Worm (Caenorhabditis elegans) whole organism, late embryonic: ENCODE results near the gene F35H8.1.

Experiments used
- K02D7.2 ChIP-seq: sonication (generic microtip); optimal IDR thresholded peaks from 2 replicates; lab custom pipeline; 2017; ENCODE audit warnings: mild to moderate bottlenecking, missing genetic modification characterization, missing compliant biosample characterization
- ahr-1 ChIP-seq: sonication (generic microtip); optimal IDR thresholded peaks from 2 replicates; lab custom pipeline; 2016; ENCODE audit warnings: missing genetic modification characterization, missing compliant biosample characterization
- ama-1 ChIP-seq: fragments of 150-350 bp; optimal IDR thresholded peaks from 2 replicates; lab custom pipeline; 2014
- ceh-14 ChIP-seq: sonication (generic microtip); optimal IDR thresholded peaks from 2 replicates; lab custom pipeline; 2016; ENCODE audit warnings: missing genotype, missing genetic modification characterization, missing compliant biosample characterization
- ceh-18 ChIP-seq: sonication (generic microtip); optimal IDR thresholded peaks from 2 replicates; lab custom pipeline; 2016; ENCODE audit warnings: missing genetic modification characterization, missing compliant biosample characterization
- ceh-22 ChIP-seq: sonication (generic microtip); optimal IDR thresholded peaks from 2 replicates; lab custom pipeline; 2017; ENCODE audit warnings: missing biosample characterization, missing genetic modification characterization
- ceh-24 ChIP-seq: sonication (generic microtip); optimal IDR thresholded peaks from 2 replicates; lab custom pipeline; 2016; ENCODE audit warnings: mild to moderate bottlenecking, missing genetic modification characterization, missing compliant biosample characterization
- ceh-31 ChIP-seq: sonication (generic microtip); optimal IDR thresholded peaks from 2 replicates; lab custom pipeline; 2016; ENCODE audit warnings: missing genetic modification characterization, missing compliant biosample characterization
- ceh-34 ChIP-seq: sonication (generic microtip); optimal IDR thresholded peaks from 2 replicates; lab custom pipeline; 2016; ENCODE audit warnings: mild to moderate bottlenecking, missing genetic modification characterization, missing compliant biosample characterization
- ceh-45 ChIP-seq: fragments of 200-800 bp; sonication (Bioruptor generic); IDR thresholded peaks from 2 replicates; pipeline ENCODE4 v1.3.6; 2022; ENCODE audit warnings: missing genetic modification reagents, missing genetic modification characterization, missing compliant biosample characterization
- ceh-48 ChIP-seq: sonication (generic microtip); optimal IDR thresholded peaks from 2 replicates; lab custom pipeline; 2016; ENCODE audit warnings: missing genetic modification characterization, inconsistent platforms, missing compliant biosample characterization
- ceh-6 ChIP-seq: fragments of 200-800 bp; sonication (Bioruptor generic); optimal IDR thresholded peaks from 2 replicates; lab custom pipeline; 2018; ENCODE audit warnings: mild to moderate bottlenecking, missing genetic modification characterization, missing compliant biosample characterization
- che-1 ChIP-seq: sonication (generic microtip); optimal IDR thresholded peaks from 2 replicates; lab custom pipeline; 2016; ENCODE audit warnings: mild to moderate bottlenecking, missing genetic modification characterization, missing compliant biosample characterization
- dmd-4 ChIP-seq: sonication (generic microtip); optimal IDR thresholded peaks from 2 replicates; lab custom pipeline; 2016; ENCODE audit warnings: borderline replicate concordance, missing genetic modification characterization, missing compliant biosample characterization
- dve-1 ChIP-seq: sonication (generic microtip); optimal IDR thresholded peaks from 2 replicates; lab custom pipeline; 2017; ENCODE audit warnings: antibody characterized with exemption, mild to moderate bottlenecking, missing genetic modification characterization, missing compliant biosample characterization
- elt-2 ChIP-seq: sonication (generic microtip); optimal IDR thresholded peaks from 2 replicates; lab custom pipeline; 2016; ENCODE audit warnings: missing genetic modification reagents, missing genetic modification characterization, missing compliant biosample characterization
- ets-4 ChIP-seq: sonication (generic microtip); optimal IDR thresholded peaks from 2 replicates; lab custom pipeline; 2016; ENCODE audit warnings: missing genetic modification characterization, missing compliant biosample characterization
- eyg-1 ChIP-seq: sonication (generic microtip); optimal IDR thresholded peaks from 2 replicates; lab custom pipeline; 2016; ENCODE audit warnings: missing genotype, missing genetic modification characterization, missing compliant biosample characterization
- fax-1 ChIP-seq: sonication (generic microtip); optimal IDR thresholded peaks from 2 replicates; lab custom pipeline; 2016; ENCODE audit warnings: missing genotype, missing genetic modification characterization, missing compliant biosample characterization
- fkh-6 ChIP-seq: sonication (generic microtip); optimal IDR thresholded peaks from 2 replicates; lab custom pipeline; 2016; ENCODE audit warnings: missing genetic modification characterization, missing compliant biosample characterization
- hlh-13 ChIP-seq: fragments of 200-800 bp; sonication (Bioruptor generic); optimal IDR thresholded peaks from 2 replicates; lab custom pipeline; 2018; ENCODE audit warnings: mild to moderate bottlenecking, missing genetic modification characterization, missing compliant biosample characterization
- hlh-8 ChIP-seq: sonication (generic microtip); optimal IDR thresholded peaks from 2 replicates; lab custom pipeline; 2016; ENCODE audit warnings: missing genotype, missing genetic modification characterization, missing compliant biosample characterization
- lin-11 ChIP-seq: fragments of 200-800 bp; sonication (Bioruptor generic); optimal IDR thresholded peaks from 2 replicates; lab custom pipeline; 2018; ENCODE audit warnings: mild to moderate bottlenecking, missing genetic modification characterization, missing compliant biosample characterization
- mec-3 ChIP-seq: sonication (generic microtip); optimal IDR thresholded peaks from 2 replicates; lab custom pipeline; 2016; ENCODE audit warnings: borderline replicate concordance, missing genetic modification characterization, missing compliant biosample characterization
- nfya-1 ChIP-seq: sonication (generic microtip); optimal IDR thresholded peaks from 2 replicates; lab custom pipeline; 2017; ENCODE audit warnings: missing genetic modification characterization, mild to moderate bottlenecking, missing compliant biosample characterization, antibody characterized with exemption, moderate library complexity
- nhr-232 ChIP-seq: sonication (generic microtip); optimal IDR thresholded peaks from 2 replicates; lab custom pipeline; 2016; ENCODE audit warnings: missing genetic modification characterization, missing compliant biosample characterization
- pag-3 ChIP-seq: sonication (generic microtip); optimal IDR thresholded peaks from 2 replicates; lab custom pipeline; 2016; ENCODE audit warnings: missing compliant biosample characterization, missing genetic modification characterization, borderline replicate concordance
- pat-9 ChIP-seq: fragments of 200-800 bp; sonication (Bioruptor generic); optimal IDR thresholded peaks from 2 replicates; lab custom pipeline; 2018; ENCODE audit warnings: mild to moderate bottlenecking, missing genetic modification characterization, moderate library complexity, missing compliant biosample characterization
- pha-2 ChIP-seq: sonication (generic microtip); optimal IDR thresholded peaks from 2 replicates; lab custom pipeline; 2017; ENCODE audit warnings: mild to moderate bottlenecking, missing genetic modification characterization, missing compliant biosample characterization
- pros-1 ChIP-seq: fragments of 150-350 bp; optimal IDR thresholded peaks from 2 replicates; lab custom pipeline; 2014; ENCODE audit warnings: missing biosample characterization, missing genetic modification reagents, missing genetic modification characterization
- ref-2 ChIP-seq: sonication (generic microtip); optimal IDR thresholded peaks from 2 replicates; lab custom pipeline; 2016; ENCODE audit warnings: missing genetic modification characterization, missing compliant biosample characterization
- rnt-1 ChIP-seq: sonication (generic microtip); optimal IDR thresholded peaks from 2 replicates; lab custom pipeline; 2016; ENCODE audit warnings: missing genetic modification characterization, missing compliant biosample characterization
- sdc-2 ChIP-seq: sonication (generic microtip); optimal IDR thresholded peaks from 2 replicates; lab custom pipeline; 2016; ENCODE audit warnings: missing genotype, missing genetic modification characterization, missing compliant biosample characterization
- sox-4 ChIP-seq: sonication (generic microtip); optimal IDR thresholded peaks from 2 replicates; lab custom pipeline; 2017; ENCODE audit warnings: mild to moderate bottlenecking, missing genetic modification characterization, inconsistent platforms, missing compliant biosample characterization
- syd-9 ChIP-seq: sonication (generic microtip); optimal IDR thresholded peaks from 2 replicates; lab custom pipeline; 2016; ENCODE audit warnings: mild to moderate bottlenecking, missing genetic modification characterization, moderate library complexity, missing compliant biosample characterization
- unc-42 ChIP-seq: sonication (generic microtip); optimal IDR thresholded peaks from 2 replicates; lab custom pipeline; 2016; ENCODE audit warnings: missing genotype, missing genetic modification characterization, missing compliant biosample characterization
- unc-55 ChIP-seq: sonication (generic microtip); optimal IDR thresholded peaks from 2 replicates; lab custom pipeline; 2017; ENCODE audit warnings: missing biosample characterization, missing genetic modification reagents, missing genetic modification characterization
- unc-86 ChIP-seq: sonication (generic microtip); optimal IDR thresholded peaks from 2 replicates; lab custom pipeline; 2016; ENCODE audit warnings: missing genetic modification characterization, missing compliant biosample characterization
- ztf-16 ChIP-seq: sonication (generic microtip); optimal IDR thresholded peaks from 2 replicates; lab custom pipeline; 2017; ENCODE audit warnings: missing genetic modification characterization, missing compliant biosample characterization

The F35H8.1 gene

DNA sequence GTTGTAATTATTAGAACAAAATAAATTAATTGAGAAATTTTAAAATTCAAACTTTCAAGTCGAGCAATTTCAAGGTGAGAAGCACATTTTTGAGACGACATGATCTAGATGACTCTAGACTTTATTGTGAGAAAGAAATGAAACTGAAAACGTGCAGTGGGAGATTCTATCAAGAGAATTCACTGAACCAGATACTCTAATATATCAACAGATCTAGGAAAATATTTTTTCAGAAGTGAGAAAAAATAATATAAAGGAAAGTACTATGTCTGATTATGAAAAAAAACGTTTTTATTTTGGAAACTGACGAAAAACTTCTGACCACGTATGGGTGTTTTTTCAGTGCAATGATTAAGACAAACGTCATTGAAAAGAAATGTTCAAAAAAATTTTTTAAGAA lies 12.4 kb downstream of the F35H8.1 start, which contains the start of gene sra-3:
Gene sra-3 (minus strand): TSS at position 101 of the 400 bp plus-strand sequence.
- TF ChIP-seq che-1 (tag; lab: Kevin White, UChicago) = no peak
- TF ChIP-seq fax-1 = no peak
- TF ChIP-seq ceh-45 (GFP tag; lab: Robert Waterston, UW) = no peak
- TF ChIP-seq ama-1 (lab: Kevin White, UChicago) = no peak
- TF ChIP-seq unc-55 = no peak
- no peak for TF ChIP-seq eyg-1 (tag; lab: Kevin White, UChicago)
- TF ChIP-seq hlh-13 = no peak
- TF ChIP-seq sdc-2 (tag; lab: Kevin White, UChicago) = no peak
- TF ChIP-seq rnt-1 (tag; lab: Kevin White, UChicago) = no peak
- TF ChIP-seq K02D7.2 (tag; lab: Kevin White, UChicago) = no peak
- no peak for TF ChIP-seq nfya-1
- no peak for TF ChIP-seq syd-9
- TF ChIP-seq ets-4 (tag; lab: Kevin White, UChicago) = no peak
- TF ChIP-seq ceh-24 (tag; lab: Kevin White, UChicago) = no peak
- no peak for TF ChIP-seq lin-11 (tag; lab: Kevin White, UChicago)

DNA sequence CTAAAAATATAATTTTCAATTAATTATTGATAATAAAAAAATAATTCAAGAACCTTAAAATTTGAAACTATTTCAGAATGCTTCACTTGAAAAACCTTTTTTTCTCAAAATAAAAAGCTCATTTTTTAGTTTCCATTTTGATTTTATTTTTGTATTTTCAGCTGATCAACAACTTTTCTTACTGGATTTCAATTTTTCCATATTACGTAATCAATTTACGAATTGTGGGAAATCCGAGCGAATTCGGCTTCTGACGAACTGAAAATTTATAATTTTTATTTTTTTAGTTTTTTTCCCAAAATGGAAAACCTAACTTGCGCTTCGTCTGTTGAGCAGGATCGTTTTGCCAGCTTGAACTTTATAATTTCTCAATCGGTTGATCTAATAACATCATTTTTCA lies 15.7 kb downstream of the F35H8.1 start, which contains the start of gene sra-8:
Gene sra-8 (plus strand): TSS at position 301 of the 400 bp plus-strand sequence.
- TF ChIP-seq ceh-18 (tag; lab: Kevin White, UChicago) = no peak
- TF ChIP-seq elt-2 = no peak
- TF ChIP-seq hlh-13 = no peak
- no peak for TF ChIP-seq ceh-6 (GFP tag; lab: Kevin White, UChicago)
- TF ChIP-seq che-1 (tag; lab: Kevin White, UChicago) = no peak
- TF ChIP-seq hlh-8 (tag; lab: Kevin White, UChicago) = no peak
- TF ChIP-seq ahr-1 (tag; lab: Kevin White, UChicago) = no peak
- TF ChIP-seq eyg-1 (tag; lab: Kevin White, UChicago) = no peak
- no peak for TF ChIP-seq ceh-31 (tag; lab: Kevin White, UChicago)
- no peak for TF ChIP-seq fkh-6 (tag; lab: Kevin White, UChicago)
- no peak for TF ChIP-seq ceh-24 (tag; lab: Kevin White, UChicago)
- TF ChIP-seq unc-42 (tag; lab: Kevin White, UChicago) = no peak
- TF ChIP-seq sox-4 (tag; lab: Kevin White, UChicago) = no peak
- TF ChIP-seq pat-9 (tag; lab: Kevin White, UChicago) = no peak
- no peak for TF ChIP-seq mec-3
- TF ChIP-seq dve-1 (tag; lab: Kevin White, UChicago) = no peak
- TF ChIP-seq ceh-14 (tag; lab: Kevin White, UChicago) = no peak
- no peak for TF ChIP-seq pros-1 (tag; lab: Kevin White, UChicago)

DNA sequence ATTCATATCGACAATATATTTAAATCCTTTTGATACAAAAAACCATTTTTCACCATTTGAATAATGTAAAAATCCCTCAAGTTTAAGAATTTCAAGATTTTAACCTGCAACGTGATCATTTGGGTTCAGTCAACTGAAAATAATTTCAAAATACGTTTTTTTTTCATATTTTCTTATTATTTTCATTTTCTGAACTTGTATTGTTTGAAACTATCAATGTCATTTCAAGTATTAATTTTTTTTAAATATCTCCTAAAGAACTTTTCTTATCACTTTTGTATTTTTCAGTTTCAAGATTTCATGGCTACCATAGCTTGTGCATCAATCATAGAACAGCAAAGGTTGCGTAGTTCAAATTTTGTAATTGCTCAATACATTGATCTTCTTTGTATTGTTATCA lies 21.1 kb downstream of the F35H8.1 start, which contains the start of gene sra-9:
Gene sra-9 (plus strand): TSS at position 301 of the 400 bp plus-strand sequence.
- no peak for TF ChIP-seq hlh-13
- no peak for TF ChIP-seq ceh-48 (tag; lab: Kevin White, UChicago)
- TF ChIP-seq dmd-4 (tag; lab: Kevin White, UChicago) = no peak
- no peak for TF ChIP-seq ref-2 (tag; lab: Kevin White, UChicago)
- TF ChIP-seq ztf-16 (tag; lab: Kevin White, UChicago) = no peak
- TF ChIP-seq nhr-232 (tag; lab: Kevin White, UChicago) = no peak
- no peak for TF ChIP-seq ceh-22 (tag; lab: Kevin White, UChicago)
- no peak for TF ChIP-seq pha-2 (tag; lab: Kevin White, UChicago)
- TF ChIP-seq unc-86 = no peak
- no peak for TF ChIP-seq eyg-1 (tag; lab: Kevin White, UChicago)
- TF ChIP-seq pag-3 (tag; lab: Kevin White, UChicago) = no peak
- TF ChIP-seq nfya-1 = no peak
- no peak for TF ChIP-seq ceh-34 (tag; lab: Kevin White, UChicago)
